Worm (Caenorhabditis elegans): Measurements from ENCODE around the gene pdl-1.

DNA sequence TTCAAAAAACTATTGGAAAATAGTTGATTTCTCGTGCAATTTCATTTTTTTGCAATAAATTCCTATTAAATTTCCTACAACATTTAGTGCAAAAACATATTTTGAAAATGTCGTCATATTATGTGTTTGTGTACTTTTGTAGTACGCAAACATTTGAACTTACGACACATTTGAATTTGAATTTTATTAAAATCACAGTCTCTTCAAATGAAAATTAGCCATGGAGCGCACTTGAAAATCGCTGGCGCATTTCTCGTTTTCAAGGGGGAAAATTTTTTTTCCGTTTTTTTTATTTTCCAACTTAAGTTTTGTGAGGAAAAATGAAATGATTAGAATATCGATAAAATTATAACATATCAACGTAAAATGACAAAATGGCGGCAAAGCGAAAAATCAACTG lies 36.1 kb upstream of the pdl-1 start:
- TF ChIP-seq lin-13 (GFP tag; optimal IDR thresholded peaks at IDR 0.05): peak; percentile 17
- TF ChIP-seq egl-27 (tag; optimal IDR thresholded peaks at IDR 0.05): no peak
- no peak for TF ChIP-seq lin-1 (GFP tag; IDR thresholded peaks at IDR 0.05)
- no peak for TF ChIP-seq hmg-1.1 (GFP tag; IDR thresholded peaks at IDR 0.05)
- TF ChIP-seq snpc-4 (tag; optimal IDR thresholded peaks at IDR 0.05): no peak
- TF ChIP-seq nhr-10 (tag; optimal IDR thresholded peaks at IDR 0.05): no peak
- no peak for TF ChIP-seq madf-9 (GFP tag; conservative IDR thresholded peaks at IDR 0.05)
- no peak for TF ChIP-seq nhr-28 (tag; optimal IDR thresholded peaks at IDR 0.05)
- TF ChIP-seq ztf-11 (tag; optimal IDR thresholded peaks at IDR 0.05): no peak
